Worm (Caenorhabditis elegans) whole organism, young adult: Measurements from ENCODE around the gene npr-32.

Experiments used
- B0035.1 ChIP-seq: sonication (generic microtip); optimal IDR thresholded peaks from 2 replicates; lab custom pipeline; 2016; ENCODE audit warnings: missing genetic modification characterization, mild to moderate bottlenecking, missing compliant biosample characterization, missing genotype, missing genetic modification reagents
- B0336.3 ChIP-seq: fragments of 200-800 bp; sonication (Bioruptor generic); IDR thresholded peaks from 2 replicates; pipeline ENCODE4 v1.3.6; 2022; ENCODE audit warnings: missing genetic modification characterization, missing compliant biosample characterization
- D2030.7 ChIP-seq: fragments of 200-800 bp; sonication (Bioruptor generic); IDR thresholded peaks from 2 replicates; pipeline ENCODE4 v1.3.6; 2022; ENCODE audit warnings: missing genetic modification reagents, missing genetic modification characterization, missing compliant biosample characterization
- F22D6.2 ChIP-seq: sonication (generic microtip); optimal IDR thresholded peaks from 2 replicates; lab custom pipeline; 2016; ENCODE audit warnings: mild to moderate bottlenecking, missing genetic modification characterization, missing compliant biosample characterization
- F23B12.7 ChIP-seq: sonication (generic microtip); optimal IDR thresholded peaks from 2 replicates; lab custom pipeline; 2017; ENCODE audit warnings: missing genetic modification characterization, mild to moderate bottlenecking, missing compliant biosample characterization, antibody characterized with exemption, moderate library complexity; ENCODE audit not compliant: insufficient read depth
- F37B4.10 ChIP-seq: fragments of 200-800 bp; sonication (Bioruptor generic); IDR thresholded peaks from 2 replicates; pipeline ENCODE4 v1.3.6; 2022; ENCODE audit warnings: missing genetic modification characterization, missing compliant biosample characterization
- F39B2.1 ChIP-seq: fragments of 200-800 bp; sonication (Bioruptor generic); IDR thresholded peaks from 2 replicates; pipeline ENCODE4 v1.3.6; 2022; ENCODE audit warnings: missing genetic modification reagents, missing genetic modification characterization, missing compliant biosample characterization
- K11D2.4 ChIP-seq: fragments of 200-800 bp; sonication (Bioruptor generic); IDR thresholded peaks from 2 replicates; pipeline ENCODE4 v1.3.6; 2022; ENCODE audit warnings: missing genetic modification reagents, missing genetic modification characterization, missing compliant biosample characterization
- Y53F4B.3 ChIP-seq: fragments of 200-800 bp; sonication (Bioruptor generic); IDR thresholded peaks from 2 replicates; pipeline ENCODE4 v1.3.6; 2022; ENCODE audit warnings: missing genetic modification reagents, missing genetic modification characterization, missing compliant biosample characterization
- Y67H2A.10 ChIP-seq: fragments of 200-800 bp; sonication (Bioruptor generic); conservative IDR thresholded peaks from 2 replicates; pipeline ENCODE4 v1.3.6; 2022; ENCODE audit warnings: missing genetic modification reagents, missing genetic modification characterization, missing compliant biosample characterization
- ZK185.1 ChIP-seq: sonication (generic microtip); optimal IDR thresholded peaks from 2 replicates; lab custom pipeline; 2016; ENCODE audit warnings: mild to moderate bottlenecking, missing genetic modification characterization, missing compliant biosample characterization; ENCODE audit not compliant: poor library complexity, severe bottlenecking
- akir-1 ChIP-seq: fragments of 200-800 bp; sonication (Bioruptor generic); optimal IDR thresholded peaks from 2 replicates; lab custom pipeline; 2018; ENCODE audit warnings: mild to moderate bottlenecking, missing genetic modification characterization, moderate library complexity, missing compliant biosample characterization
- aptf-2 ChIP-seq: fragments of 200-800 bp; sonication (Bioruptor generic); conservative IDR thresholded peaks from 2 replicates; pipeline ENCODE4 v1.3.6; 2022; ENCODE audit warnings: missing genetic modification reagents, missing genetic modification characterization, missing compliant biosample characterization
- atf-7 ChIP-seq: sonication (generic microtip); optimal IDR thresholded peaks from 2 replicates; lab custom pipeline; 2017; ENCODE audit warnings: mild to moderate bottlenecking, missing genetic modification characterization, missing compliant biosample characterization
- athp-1 ChIP-seq: sonication (generic microtip); optimal IDR thresholded peaks from 2 replicates; lab custom pipeline; 2017; ENCODE audit warnings: mild to moderate bottlenecking, missing genetic modification characterization, missing compliant biosample characterization
- attf-6 ChIP-seq: fragments of 200-800 bp; sonication (Bioruptor generic); IDR thresholded peaks from 2 replicates; pipeline ENCODE4 v1.3.6; 2022; ENCODE audit warnings: missing genetic modification reagents, missing genetic modification characterization, missing compliant biosample characterization
- ccch-3 ChIP-seq: fragments of 200-800 bp; sonication (Bioruptor generic); optimal IDR thresholded peaks from 2 replicates; lab custom pipeline; 2018; ENCODE audit warnings: mild to moderate bottlenecking, missing genetic modification characterization, missing compliant biosample characterization
- cebp-1 ChIP-seq, 2 experiments: fragments of 200-800 bp in 1 of 2; sonication (Bioruptor generic) in 1 of 2; sonication (generic microtip) in 1 of 2; IDR thresholded peaks in 1 of 2; optimal IDR thresholded peaks in 1 of 2; 2 replicates each; pipeline versions ENCODE4 v1.3.6 to Lab custom; 2017 to 2022; ENCODE audit warnings: missing compliant biosample characterization in 2 of 2, missing genetic modification characterization in 2 of 2, mild to moderate bottlenecking in 1 of 2, missing genetic modification reagents in 1 of 2, moderate library complexity in 1 of 2
- cebp-2 ChIP-seq: fragments of 200-800 bp; sonication (Bioruptor generic); IDR thresholded peaks from 2 replicates; pipeline ENCODE4 v1.3.6; 2022; ENCODE audit warnings: missing genetic modification characterization, missing compliant biosample characterization
- ceh-91 ChIP-seq: fragments of 200-800 bp; sonication (Bioruptor generic); IDR thresholded peaks from 2 replicates; pipeline ENCODE4 v1.3.6; 2022; ENCODE audit warnings: missing genetic modification reagents, missing genetic modification characterization, missing compliant biosample characterization
- egl-18 ChIP-seq: fragments of 200-800 bp; sonication (Bioruptor generic); IDR thresholded peaks from 2 replicates; pipeline ENCODE4 v1.3.6; 2022; ENCODE audit warnings: missing genetic modification reagents, missing genetic modification characterization, missing compliant biosample characterization
- egl-44 ChIP-seq: fragments of 200-800 bp; sonication (Bioruptor generic); IDR thresholded peaks from 2 replicates; pipeline ENCODE4 v1.3.6; 2022; ENCODE audit warnings: missing genetic modification reagents, missing genetic modification characterization, missing compliant biosample characterization
- gei-17 ChIP-seq: fragments of 200-800 bp; sonication (Bioruptor generic); optimal IDR thresholded peaks from 2 replicates; lab custom pipeline; 2018; ENCODE audit warnings: mild to moderate bottlenecking, missing genetic modification characterization, missing compliant biosample characterization
- hmg-20 ChIP-seq: fragments of 200-800 bp; sonication (Bioruptor generic); IDR thresholded peaks from 2 replicates; pipeline ENCODE4 v1.3.6; 2022; ENCODE audit warnings: missing genetic modification reagents, missing genetic modification characterization, missing compliant biosample characterization
- hrde-1 ChIP-seq: sonication (generic microtip); optimal IDR thresholded peaks from 2 replicates; lab custom pipeline; 2016; ENCODE audit warnings: missing genetic modification characterization, mild to moderate bottlenecking, missing compliant biosample characterization, moderate library complexity, missing genotype, missing genetic modification reagents, borderline replicate concordance
- hsf-1 ChIP-seq: fragments of 200-800 bp; sonication (Bioruptor generic); IDR thresholded peaks from 2 replicates; pipeline ENCODE4 v1.3.6; 2022; ENCODE audit warnings: missing genetic modification reagents, missing genetic modification characterization, missing compliant biosample characterization
- lag-1 ChIP-seq: fragments of 200-800 bp; sonication (Bioruptor generic); IDR thresholded peaks from 2 replicates; pipeline ENCODE4 v1.3.6; 2022; ENCODE audit warnings: missing genetic modification reagents, missing genetic modification characterization, missing compliant biosample characterization
- lin-40 ChIP-seq: sonication (generic microtip); optimal IDR thresholded peaks from 2 replicates; lab custom pipeline; 2016; ENCODE audit warnings: missing genetic modification characterization, mild to moderate bottlenecking, missing compliant biosample characterization, missing genotype, missing genetic modification reagents
- lin-54 ChIP-seq: fragments of 200-800 bp; sonication (Bioruptor generic); optimal IDR thresholded peaks from 2 replicates; lab custom pipeline; 2018; ENCODE audit warnings: mild to moderate bottlenecking, missing genetic modification characterization, missing compliant biosample characterization
- lsl-1 ChIP-seq: fragments of 200-800 bp; sonication (Bioruptor generic); optimal IDR thresholded peaks from 2 replicates; lab custom pipeline; 2018; ENCODE audit warnings: mild to moderate bottlenecking, missing genetic modification characterization, moderate library complexity, missing compliant biosample characterization
- madf-10 ChIP-seq: sonication (generic microtip); optimal IDR thresholded peaks from 2 replicates; lab custom pipeline; 2016; ENCODE audit warnings: mild to moderate bottlenecking, missing genetic modification characterization, missing compliant biosample characterization
- madf-8 ChIP-seq: fragments of 200-800 bp; sonication (Bioruptor generic); conservative IDR thresholded peaks from 2 replicates; pipeline ENCODE4 v1.3.6; 2022; ENCODE audit warnings: missing genetic modification reagents, missing genetic modification characterization, missing compliant biosample characterization
- mcd-1 ChIP-seq: fragments of 200-800 bp; sonication (Bioruptor generic); IDR thresholded peaks from 2 replicates; pipeline ENCODE4 v1.3.6; 2022; ENCODE audit warnings: missing genetic modification reagents, missing genetic modification characterization, missing compliant biosample characterization
- nfya-1 ChIP-seq: sonication (generic microtip); optimal IDR thresholded peaks from 2 replicates; lab custom pipeline; 2017; ENCODE audit warnings: antibody characterized with exemption, missing compliant biosample characterization, missing genetic modification characterization, borderline replicate concordance; ENCODE audit not compliant: insufficient read depth
- nhr-90 ChIP-seq: sonication (generic microtip); optimal IDR thresholded peaks from 2 replicates; lab custom pipeline; 2016; ENCODE audit warnings: missing genotype, mild to moderate bottlenecking, missing genetic modification characterization, missing compliant biosample characterization
- pbrm-1 ChIP-seq: fragments of 200-800 bp; sonication (Bioruptor generic); IDR thresholded peaks from 2 replicates; pipeline ENCODE4 v1.3.6; 2022; ENCODE audit warnings: missing genetic modification reagents, missing genetic modification characterization, missing compliant biosample characterization
- rcor-1 ChIP-seq: fragments of 200-800 bp; sonication (Bioruptor generic); IDR thresholded peaks from 2 replicates; pipeline ENCODE4 v1.3.6; 2022; ENCODE audit warnings: missing genetic modification reagents, missing genetic modification characterization, missing compliant biosample characterization
- repo-1 ChIP-seq: sonication (generic microtip); optimal IDR thresholded peaks from 2 replicates; lab custom pipeline; 2017; ENCODE audit warnings: mild to moderate bottlenecking, missing genetic modification characterization, missing compliant biosample characterization
- rpc-1 ChIP-seq, 2 experiments: fragments of 150-350 bp in 1 of 2; sonication (generic microtip) in 1 of 2; optimal IDR thresholded peaks; 2 replicates each; lab custom pipeline; 2014 to 2018; ENCODE audit warnings: missing biosample characterization in 1 of 2, missing genetic modification characterization in 1 of 2, missing genetic modification reagents in 1 of 2, missing genotype in 1 of 2
- sdz-38 ChIP-seq: sonication (generic microtip); optimal IDR thresholded peaks from 2 replicates; lab custom pipeline; 2016; ENCODE audit warnings: missing genotype, missing genetic modification characterization, missing compliant biosample characterization
- sea-2 ChIP-seq: fragments of 200-800 bp; sonication (Bioruptor generic); IDR thresholded peaks from 2 replicates; pipeline ENCODE4 v1.3.6; 2022; ENCODE audit warnings: missing genetic modification characterization, missing compliant biosample characterization
- snpc-3.4 ChIP-seq: sonication (generic microtip); optimal IDR thresholded peaks from 2 replicates; lab custom pipeline; 2017; ENCODE audit warnings: missing genetic modification characterization, mild to moderate bottlenecking, missing compliant biosample characterization, antibody characterized with exemption, moderate library complexity, missing genotype, missing genetic modification reagents
- unc-62 ChIP-seq: fragments of 150-350 bp; optimal IDR thresholded peaks from 2 replicates; lab custom pipeline; 2014; ENCODE audit warnings: missing biosample characterization, missing genetic modification reagents, missing genetic modification characterization
- zim-3 ChIP-seq: sonication (generic microtip); optimal IDR thresholded peaks from 2 replicates; lab custom pipeline; 2017; ENCODE audit warnings: mild to moderate bottlenecking, missing genetic modification characterization, moderate library complexity, missing compliant biosample characterization
- ztf-22 ChIP-seq: fragments of 200-800 bp; sonication (Bioruptor generic); optimal IDR thresholded peaks from 2 replicates; lab custom pipeline; 2018; ENCODE audit warnings: mild to moderate bottlenecking, missing genetic modification characterization, moderate library complexity, missing compliant biosample characterization
- ztf-3 ChIP-seq: fragments of 200-800 bp; sonication (Bioruptor generic); optimal IDR thresholded peaks from 2 replicates; lab custom pipeline; 2018; ENCODE audit warnings: mild to moderate bottlenecking, missing genetic modification characterization, missing compliant biosample characterization
- ztf-6 ChIP-seq: fragments of 200-800 bp; sonication (Bioruptor generic); IDR thresholded peaks from 2 replicates; pipeline ENCODE4 v1.3.6; 2022; ENCODE audit warnings: missing genetic modification reagents, missing genetic modification characterization, missing compliant biosample characterization

The npr-32 gene

ce11 chrIV:17278363-17278762, 47.5 kb upstream of the npr-32 start (continued):
- peak; percentile 96 for TF ChIP-seq atf-7 (tag; lab: Kevin White, UChicago)
- TF ChIP-seq F23B12.7 (tag; lab: Kevin White, UChicago) = no peak
- TF ChIP-seq lag-1 (GFP tag; lab: Robert Waterston, UW) = no peak
- TF ChIP-seq pbrm-1 (GFP tag; lab: Robert Waterston, UW) = peak; percentile 98
- TF ChIP-seq F37B4.10 (GFP tag; lab: Robert Waterston, UW) = no peak
- TF ChIP-seq unc-62 = no peak
- TF ChIP-seq ztf-3 = peak; percentile 96
- TF ChIP-seq athp-1 (tag; lab: Kevin White, UChicago) = peak; percentile 96
- TF ChIP-seq sdz-38 (tag; lab: Kevin White, UChicago) = no peak
- peak; percentile 100 for TF ChIP-seq hsf-1 (GFP tag; lab: Robert Waterston, UW)
- TF ChIP-seq lin-54 (GFP tag; lab: Kevin White, UChicago) = peak; percentile 93
- peak; percentile 88 for TF ChIP-seq egl-18 (GFP tag; lab: Robert Waterston, UW)
- TF ChIP-seq B0336.3 (GFP tag; lab: Robert Waterston, UW) = peak; percentile 93
- TF ChIP-seq akir-1 (GFP tag; lab: Kevin White, UChicago) = peak; percentile 1
- peak; percentile 76 for TF ChIP-seq ccch-3 (GFP tag; lab: Kevin White, UChicago)
- TF ChIP-seq repo-1 = peak; percentile 97
- peak; percentile 90 for TF ChIP-seq attf-6 (GFP tag; lab: Robert Waterston, UW)
- TF ChIP-seq lin-40 (tag; lab: Kevin White, UChicago) = peak; percentile 99
- no peak for TF ChIP-seq ztf-22 (GFP tag; lab: Kevin White, UChicago)
- peak; percentile 94 for TF ChIP-seq cebp-1 (GFP tag; IDR thresholded peaks at IDR 0.05; lab: Robert Waterston, UW)
- peak; percentile 97 for TF ChIP-seq cebp-1 (tag; optimal IDR thresholded peaks at IDR 0.05; lab: Kevin White, UChicago)
- peak; percentile 61; the same call in 1 of the 2 replicates for TF ChIP-seq egl-44 (GFP tag; lab: Robert Waterston, UW)
- TF ChIP-seq lsl-1 (GFP tag; lab: Kevin White, UChicago) = peak; percentile 64
- TF ChIP-seq K11D2.4 (GFP tag; lab: Robert Waterston, UW) = peak; percentile 96
- TF ChIP-seq sea-2 (GFP tag; lab: Robert Waterston, UW) = peak; percentile 73; the same call in 1 of the 2 replicates
- no peak for TF ChIP-seq Y53F4B.3 (GFP tag; lab: Robert Waterston, UW)
- TF ChIP-seq ztf-6 (GFP tag; lab: Robert Waterston, UW) = peak; percentile 94
- TF ChIP-seq cebp-2 (GFP tag; lab: Robert Waterston, UW) = 0 out of 2 replicates have a peak, but pooled peaks have one; percentile 77
- TF ChIP-seq gei-17 = peak; percentile 88
- TF ChIP-seq madf-10 (tag; lab: Kevin White, UChicago) = peak; percentile 91
- TF ChIP-seq F22D6.2 (tag; lab: Kevin White, UChicago) = peak; percentile 85
- TF ChIP-seq nhr-90 = peak; percentile 64
- peak; percentile 23; the same call in 1 of the 2 replicates for TF ChIP-seq hmg-20 (GFP tag; lab: Robert Waterston, UW)
- TF ChIP-seq B0035.1 (tag; lab: Kevin White, UChicago) = peak; percentile 91
- TF ChIP-seq ZK185.1 (tag; lab: Kevin White, UChicago) = peak; percentile 79
- TF ChIP-seq rpc-1 (optimal IDR thresholded peaks at IDR 0.05; lab: Kevin White, UChicago) = peak; percentile 80
- TF ChIP-seq rpc-1 (tag; optimal IDR thresholded peaks at IDR 0.05; lab: Kevin White, UChicago) = no peak
- TF ChIP-seq aptf-2 (GFP tag; lab: Robert Waterston, UW) = peak; percentile 78
- peak; percentile 61 for TF ChIP-seq madf-8 (GFP tag; lab: Robert Waterston, UW)
- peak; percentile 95 for TF ChIP-seq zim-3 (tag; lab: Kevin White, UChicago)
- peak; percentile 91 for TF ChIP-seq rcor-1
- TF ChIP-seq nfya-1 (tag; lab: Kevin White, UChicago) = no peak
- TF ChIP-seq D2030.7 (GFP tag; lab: Robert Waterston, UW) = peak; percentile 99
- TF ChIP-seq hrde-1 (tag; lab: Kevin White, UChicago) = peak; percentile 74
- peak; percentile 92 for TF ChIP-seq mcd-1 (GFP tag; lab: Robert Waterston, UW)
- peak; percentile 80 for TF ChIP-seq snpc-3.4 (tag; lab: Kevin White, UChicago)
- TF ChIP-seq F39B2.1 (GFP tag; lab: Robert Waterston, UW) = no peak
- TF ChIP-seq Y67H2A.10 (GFP tag; lab: Robert Waterston, UW) = peak; percentile 97
- peak; percentile 92 for TF ChIP-seq ceh-91
